Worm (Caenorhabditis elegans) whole organism, early embryonic: ENCODE data around the gene C41C4.9.

Experiments
- aly-1 ChIP-seq: sonication (generic microtip); optimal IDR thresholded peaks from 2 replicates; lab custom pipeline; 2016; ENCODE audit warnings: missing genetic modification characterization, missing compliant biosample characterization
- pes-1 ChIP-seq: fragments of 200-800 bp; sonication (Bioruptor generic); IDR thresholded peaks from 2 replicates; pipeline ENCODE4 v1.3.6; 2022; ENCODE audit warnings: missing genetic modification reagents, missing genetic modification characterization, missing compliant biosample characterization

DNA sequence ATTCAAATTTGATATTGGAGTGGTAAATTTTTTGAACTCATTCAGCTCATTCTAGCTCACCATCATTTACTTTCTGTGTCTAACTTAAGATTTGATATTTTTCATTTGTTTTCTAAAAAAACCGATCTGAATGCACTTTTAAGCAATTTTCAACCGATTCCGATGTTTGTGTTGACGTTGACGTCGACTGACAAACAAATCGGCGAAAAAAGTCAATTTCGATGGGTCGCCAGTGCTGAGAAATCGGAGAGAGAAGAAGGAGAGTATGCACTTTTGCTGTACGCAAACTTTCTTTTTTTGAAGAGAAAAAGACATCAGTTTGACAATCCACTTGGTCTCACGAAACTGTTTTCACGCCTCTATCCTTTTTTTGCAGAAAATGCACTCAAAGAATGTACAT, 18.0 kb downstream of the C41C4.9 start:
- TF ChIP-seq aly-1 (tag; lab: Kevin White, UChicago) (no peak), pes-1 (GFP tag; lab: Robert Waterston, UW) (no peak)
